Worm (Caenorhabditis elegans) whole organism, late embryonic: ENCODE results near the gene fbxb-21.
A peak's percentile ranks its signal among the peaks of the same experiment; 100 is the strongest.

ENCODE experiments used
- C38D4.7 ChIP-seq: fragments of 200-800 bp; sonication (Bioruptor generic); optimal IDR thresholded peaks from 2 replicates; lab custom pipeline; 2018; ENCODE audit warnings: mild to moderate bottlenecking, missing genetic modification characterization, moderate library complexity, missing compliant biosample characterization
- K09A11.1 ChIP-seq: sonication (generic microtip); optimal IDR thresholded peaks from 2 replicates; lab custom pipeline; 2017; ENCODE audit warnings: antibody characterized with exemption, mild to moderate bottlenecking, missing genetic modification characterization, missing compliant biosample characterization; ENCODE audit not compliant: insufficient read depth
- T23F11.4 ChIP-seq: fragments of 200-800 bp; sonication (Bioruptor generic); optimal IDR thresholded peaks from 2 replicates; lab custom pipeline; 2018; ENCODE audit warnings: mild to moderate bottlenecking, missing genetic modification characterization, missing compliant biosample characterization
- ceh-14 ChIP-seq: sonication (generic microtip); optimal IDR thresholded peaks from 2 replicates; lab custom pipeline; 2016; ENCODE audit warnings: missing genotype, missing genetic modification characterization, missing compliant biosample characterization
- ceh-18 ChIP-seq: sonication (generic microtip); optimal IDR thresholded peaks from 2 replicates; lab custom pipeline; 2016; ENCODE audit warnings: missing genetic modification characterization, missing compliant biosample characterization
- ceh-2 ChIP-seq: sonication (generic microtip); optimal IDR thresholded peaks from 2 replicates; lab custom pipeline; 2016; ENCODE audit warnings: missing genotype, missing genetic modification characterization, missing compliant biosample characterization
- ceh-22 ChIP-seq: sonication (generic microtip); optimal IDR thresholded peaks from 2 replicates; lab custom pipeline; 2017; ENCODE audit warnings: missing biosample characterization, missing genetic modification characterization
- ceh-30 ChIP-seq: fragments of 150-350 bp; optimal IDR thresholded peaks from 2 replicates; lab custom pipeline; 2014; ENCODE audit warnings: missing biosample characterization, missing genetic modification characterization
- dve-1 ChIP-seq: sonication (generic microtip); optimal IDR thresholded peaks from 2 replicates; lab custom pipeline; 2017; ENCODE audit warnings: antibody characterized with exemption, mild to moderate bottlenecking, missing genetic modification characterization, missing compliant biosample characterization
- elt-2 ChIP-seq: sonication (generic microtip); optimal IDR thresholded peaks from 2 replicates; lab custom pipeline; 2016; ENCODE audit warnings: missing genetic modification reagents, missing genetic modification characterization, missing compliant biosample characterization
- ets-4 ChIP-seq: sonication (generic microtip); optimal IDR thresholded peaks from 2 replicates; lab custom pipeline; 2016; ENCODE audit warnings: missing genetic modification characterization, missing compliant biosample characterization
- eyg-1 ChIP-seq: sonication (generic microtip); optimal IDR thresholded peaks from 2 replicates; lab custom pipeline; 2016; ENCODE audit warnings: missing genotype, missing genetic modification characterization, missing compliant biosample characterization
- fkh-10 ChIP-seq: fragments of 150-350 bp; optimal IDR thresholded peaks from 2 replicates; lab custom pipeline; 2014; ENCODE audit warnings: missing biosample characterization, missing genetic modification reagents, missing genetic modification characterization
- hlh-15 ChIP-seq: sonication (generic microtip); optimal IDR thresholded peaks from 2 replicates; lab custom pipeline; 2016; ENCODE audit warnings: missing genetic modification characterization, missing compliant biosample characterization
- hlh-30 ChIP-seq: sonication (generic microtip); optimal IDR thresholded peaks from 2 replicates; lab custom pipeline; 2017; ENCODE audit warnings: antibody characterized with exemption, missing genetic modification characterization, missing compliant biosample characterization; ENCODE audit not compliant: insufficient read depth
- hlh-8 ChIP-seq: sonication (generic microtip); optimal IDR thresholded peaks from 2 replicates; lab custom pipeline; 2016; ENCODE audit warnings: missing genotype, missing genetic modification characterization, missing compliant biosample characterization
- lim-6 ChIP-seq: sonication (generic microtip); optimal IDR thresholded peaks from 2 replicates; lab custom pipeline; 2016; ENCODE audit warnings: missing genetic modification characterization, missing compliant biosample characterization
- mec-3 ChIP-seq: sonication (generic microtip); optimal IDR thresholded peaks from 2 replicates; lab custom pipeline; 2016; ENCODE audit warnings: borderline replicate concordance, missing genetic modification characterization, missing compliant biosample characterization
- nfya-1 ChIP-seq: sonication (generic microtip); optimal IDR thresholded peaks from 2 replicates; lab custom pipeline; 2017; ENCODE audit warnings: missing genetic modification characterization, mild to moderate bottlenecking, missing compliant biosample characterization, antibody characterized with exemption, moderate library complexity
- nhr-11 ChIP-seq: fragments of 150-350 bp; optimal IDR thresholded peaks from 2 replicates; lab custom pipeline; 2014; ENCODE audit warnings: missing biosample characterization, missing genetic modification characterization
- npax-4 ChIP-seq: sonication (generic microtip); optimal IDR thresholded peaks from 2 replicates; lab custom pipeline; 2016; ENCODE audit warnings: missing genetic modification characterization, missing compliant biosample characterization
- odd-2 ChIP-seq: sonication (generic microtip); optimal IDR thresholded peaks from 2 replicates; lab custom pipeline; 2017; ENCODE audit warnings: antibody characterized with exemption, mild to moderate bottlenecking, missing genetic modification characterization, missing compliant biosample characterization
- pag-3 ChIP-seq: sonication (generic microtip); optimal IDR thresholded peaks from 2 replicates; lab custom pipeline; 2016; ENCODE audit warnings: missing compliant biosample characterization, missing genetic modification characterization, borderline replicate concordance
- pax-1 ChIP-seq: fragments of 150-350 bp; optimal IDR thresholded peaks from 2 replicates; lab custom pipeline; 2014; ENCODE audit warnings: missing biosample characterization, missing genetic modification characterization
- pha-2 ChIP-seq: sonication (generic microtip); optimal IDR thresholded peaks from 2 replicates; lab custom pipeline; 2017; ENCODE audit warnings: mild to moderate bottlenecking, missing genetic modification characterization, missing compliant biosample characterization
- pha-4 ChIP-seq: fragments of 150-350 bp; optimal IDR thresholded peaks from 2 replicates; lab custom pipeline; 2018; ENCODE audit warnings: missing biosample characterization, missing genetic modification reagents, missing genetic modification characterization
- pqm-1 ChIP-seq: sonication (generic microtip); optimal IDR thresholded peaks from 2 replicates; lab custom pipeline; 2016; ENCODE audit warnings: missing genetic modification characterization, missing compliant biosample characterization
- sdc-2 ChIP-seq: sonication (generic microtip); optimal IDR thresholded peaks from 2 replicates; lab custom pipeline; 2016; ENCODE audit warnings: missing genotype, missing genetic modification characterization, missing compliant biosample characterization
- sox-2 ChIP-seq: fragments of 200-800 bp; sonication (Bioruptor generic); IDR thresholded peaks from 2 replicates; pipeline ENCODE4 v1.3.6; 2022; ENCODE audit warnings: missing genetic modification reagents, missing genetic modification characterization, missing compliant biosample characterization
- sox-4 ChIP-seq: sonication (generic microtip); optimal IDR thresholded peaks from 2 replicates; lab custom pipeline; 2017; ENCODE audit warnings: mild to moderate bottlenecking, missing genetic modification characterization, inconsistent platforms, missing compliant biosample characterization
- syd-9 ChIP-seq: sonication (generic microtip); optimal IDR thresholded peaks from 2 replicates; lab custom pipeline; 2016; ENCODE audit warnings: mild to moderate bottlenecking, missing genetic modification characterization, moderate library complexity, missing compliant biosample characterization
- tbx-2 ChIP-seq: sonication (generic microtip); optimal IDR thresholded peaks from 2 replicates; lab custom pipeline; 2016; ENCODE audit warnings: missing genetic modification characterization, missing compliant biosample characterization
- tbx-7 ChIP-seq: sonication (generic microtip); optimal IDR thresholded peaks from 2 replicates; lab custom pipeline; 2016; ENCODE audit warnings: missing genotype, missing genetic modification characterization, missing compliant biosample characterization
- unc-42 ChIP-seq: sonication (generic microtip); optimal IDR thresholded peaks from 2 replicates; lab custom pipeline; 2016; ENCODE audit warnings: missing genotype, missing genetic modification characterization, missing compliant biosample characterization
- zip-5 ChIP-seq: sonication (generic microtip); optimal IDR thresholded peaks from 2 replicates; lab custom pipeline; 2016; ENCODE audit warnings: missing genetic modification characterization, missing compliant biosample characterization

Gene fbxb-21

ce11 chrII:1625666-1626065, 23.0 kb downstream of the fbxb-21 start, which contains the start of gene C08E3.14:
TSS of gene C08E3.14 (plus strand) at chrII:1625966.
- TF ChIP-seq pag-3 (no peak), K09A11.1 (tag; lab: Kevin White, UChicago) (no peak), nfya-1 (tag; lab: Kevin White, UChicago) (no peak), lim-6 (tag; lab: Kevin White, UChicago) (no peak), ceh-14 (tag; lab: Kevin White, UChicago) (no peak), T23F11.4 (GFP tag; lab: Kevin White, UChicago) (no peak), nhr-11 (no peak), sdc-2 (tag; lab: Kevin White, UChicago) (no peak), eyg-1 (tag; lab: Kevin White, UChicago) (no peak), syd-9 (tag; lab: Kevin White, UChicago) (no peak), hlh-8 (no peak), dve-1 (tag; lab: Kevin White, UChicago) (no peak), pax-1 (tag; lab: Kevin White, UChicago) (no peak), zip-5 (no peak), ceh-2 (no peak)

- no peak for TF ChIP-seq hlh-15 (tag; lab: Kevin White, UChicago)
- no peak for TF ChIP-seq ceh-30 (tag; lab: Kevin White, UChicago)
- TF ChIP-seq ets-4: no peak
- TF ChIP-seq T23F11.4 (GFP tag; lab: Kevin White, UChicago): no peak
- TF ChIP-seq sox-2 (GFP tag; lab: Robert Waterston, UW): no peak
- TF ChIP-seq ceh-22: no peak
- no peak for TF ChIP-seq tbx-2
Observed at ce11 chrII:1624572-1624971, 24.1 kb downstream of the fbxb-21 start, which contains the start of gene fbxa-160. TSS of gene fbxa-160 (minus strand) at chrII:1624672.

ce11 chrII:1621795-1622194, 26.9 kb downstream of the fbxb-21 start:
- TF ChIP-seq elt-2: peak; percentile 46
- no peak for TF ChIP-seq nhr-11

- TF ChIP-seq ceh-2 (no peak), K09A11.1 (tag; lab: Kevin White, UChicago) (no peak), fkh-10 (no peak), dve-1 (tag; lab: Kevin White, UChicago) (no peak), odd-2 (tag; lab: Kevin White, UChicago) (no peak), nhr-11 (no peak), sox-4 (tag; lab: Kevin White, UChicago) (no peak), T23F11.4 (GFP tag; lab: Kevin White, UChicago) (no peak), hlh-30 (tag; lab: Kevin White, UChicago) (no peak), eyg-1 (tag; lab: Kevin White, UChicago) (no peak), mec-3 (tag; lab: Kevin White, UChicago) (no peak), tbx-7 (tag; lab: Kevin White, UChicago) (no peak), npax-4 (tag; lab: Kevin White, UChicago) (no peak), pqm-1 (tag; lab: Kevin White, UChicago) (no peak)
Observed at ce11 chrII:1621180-1621579, 27.5 kb downstream of the fbxb-21 start, which contains the start of gene fbxa-158. TSS of gene fbxa-158 (minus strand) at chrII:1621280.

DNA sequence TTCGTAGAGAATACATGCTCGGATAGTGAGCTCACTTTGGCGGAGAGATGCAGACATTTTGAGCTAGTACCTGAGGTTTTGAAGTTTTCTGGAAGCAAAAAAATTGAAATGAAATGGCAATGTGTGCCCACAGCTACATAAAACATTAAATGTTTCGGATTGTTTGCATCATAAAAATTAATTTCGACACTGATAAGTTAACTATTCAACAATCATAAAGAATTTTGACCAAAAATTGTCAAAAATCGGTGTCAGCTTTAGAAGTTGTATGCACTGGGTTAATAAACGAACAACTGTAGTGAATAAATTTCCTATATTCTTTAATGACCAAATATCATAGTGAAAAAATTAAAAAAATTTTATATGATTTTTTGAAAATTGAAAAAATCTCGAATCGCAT, 29.7 kb downstream of the fbxb-21 start, which contains the start of gene fbxa-166:
fbxa-166 (minus strand) TSS at position 101 of the 400 bp plus-strand sequence.
- TF ChIP-seq pha-2 (tag; lab: Kevin White, UChicago): no peak
- TF ChIP-seq ceh-18: no peak
- TF ChIP-seq pha-4: no peak

- TF ChIP-seq pag-3 (no peak), C38D4.7 (GFP tag; lab: Kevin White, UChicago) (no peak), unc-42 (tag; lab: Kevin White, UChicago) (no peak), pqm-1 (tag; lab: Kevin White, UChicago) (no peak)
Observed at ce11 chrII:1616382-1616781, 32.3 kb downstream of the fbxb-21 start, which contains the start of gene fbxa-165. TSS of gene fbxa-165 (minus strand) at chrII:1616482.
